Worm (Caenorhabditis elegans) whole organism, midembryonic: ENCODE data around the gene sri-77.
"Not testable (repeated sequence)": the region's sequence is repeated elsewhere in the genome, so short reads cannot be mapped to it uniquely, and the experiment has no call there.

Experiments used
- T22C8.4 ChIP-seq: fragments of 200-800 bp; sonication (Bioruptor generic); IDR thresholded peaks from 2 replicates; pipeline ENCODE4 v1.3.6; 2022; ENCODE audit warnings: missing genetic modification characterization, missing compliant biosample characterization
- cog-1 ChIP-seq: sonication (generic microtip); optimal IDR thresholded peaks from 2 replicates; lab custom pipeline; 2016; ENCODE audit warnings: missing genetic modification characterization, missing compliant biosample characterization
- flt-1 ChIP-seq: fragments of 200-800 bp; sonication (Bioruptor generic); IDR thresholded peaks from 2 replicates; pipeline ENCODE4 v1.3.6; 2022; ENCODE audit warnings: missing genetic modification characterization, missing compliant biosample characterization
- klf-2 ChIP-seq: fragments of 200-800 bp; sonication (Bioruptor generic); conservative IDR thresholded peaks from 2 replicates; pipeline ENCODE4 v1.3.6; 2022; ENCODE audit warnings: missing genetic modification reagents, missing genetic modification characterization, missing compliant biosample characterization
- med-1 ChIP-seq: sonication (generic microtip); optimal IDR thresholded peaks from 2 replicates; lab custom pipeline; 2017; ENCODE audit warnings: missing genetic modification characterization, mild to moderate bottlenecking, missing compliant biosample characterization, antibody characterized with exemption, missing genetic modification reagents; ENCODE audit not compliant: insufficient read depth
- ref-1 ChIP-seq: fragments of 200-800 bp; sonication (Bioruptor generic); conservative IDR thresholded peaks from 2 replicates; pipeline ENCODE4 v1.3.6; 2022; ENCODE audit warnings: missing genetic modification reagents, missing genetic modification characterization, missing compliant biosample characterization
- tab-1 ChIP-seq: fragments of 200-800 bp; sonication (Bioruptor generic); IDR thresholded peaks from 2 replicates; pipeline ENCODE4 v1.3.6; 2022; ENCODE audit warnings: missing genetic modification characterization, missing compliant biosample characterization
- ztf-23 ChIP-seq: fragments of 200-800 bp; sonication (Bioruptor generic); IDR thresholded peaks from 2 replicates; pipeline ENCODE4 v1.3.6; 2022; ENCODE audit warnings: missing genetic modification reagents, missing genetic modification characterization, missing compliant biosample characterization
- ztf-29 ChIP-seq: fragments of 200-800 bp; sonication (Bioruptor generic); IDR thresholded peaks from 2 replicates; pipeline ENCODE4 v1.3.6; 2022; ENCODE audit warnings: missing genetic modification reagents, missing genetic modification characterization, missing compliant biosample characterization

The sri-77 gene

ce11 chrII:2631169-2631568 is 25.9 kb upstream of the sri-77 start, which contains the start of gene D2062.1:
Gene D2062.1, plus strand, starts transcription at chrII:2631469.
- TF ChIP-seq T22C8.4 (GFP tag; lab: Robert Waterston, UW) (no peak), klf-2 (GFP tag; lab: Robert Waterston, UW) (no peak), tab-1 (GFP tag; lab: Robert Waterston, UW) (no peak), cog-1 (no peak), ztf-23 (GFP tag; lab: Robert Waterston, UW) (no peak), ztf-29 (no peak), flt-1 (no peak), ref-1 (GFP tag; lab: Robert Waterston, UW) (no peak), med-1 (GFP tag; lab: Kevin White, UChicago) (no peak)

ce11 chrII:2629270-2629669 is 24.1 kb upstream of the sri-77 start, which contains the start of gene sri-37:
Gene sri-37, plus strand, starts transcription at chrII:2629570.
- TF ChIP-seq med-1 (GFP tag; lab: Kevin White, UChicago) (no peak), flt-1 (no peak), cog-1 (no peak), T22C8.4 (GFP tag; lab: Robert Waterston, UW) (no peak), ztf-23 (GFP tag; lab: Robert Waterston, UW) (no peak), ref-1 (GFP tag; lab: Robert Waterston, UW) (no peak), tab-1 (GFP tag; lab: Robert Waterston, UW) (no peak), ztf-29 (no peak), klf-2 (GFP tag; lab: Robert Waterston, UW) (no peak)

ce11 chrII:2628401-2628800 is 23.2 kb upstream of the sri-77 start:
- peak; percentile 44; the same call in 1 of the 2 replicates for TF ChIP-seq flt-1
- no peak for TF ChIP-seq T22C8.4 (GFP tag; lab: Robert Waterston, UW)

DNA sequence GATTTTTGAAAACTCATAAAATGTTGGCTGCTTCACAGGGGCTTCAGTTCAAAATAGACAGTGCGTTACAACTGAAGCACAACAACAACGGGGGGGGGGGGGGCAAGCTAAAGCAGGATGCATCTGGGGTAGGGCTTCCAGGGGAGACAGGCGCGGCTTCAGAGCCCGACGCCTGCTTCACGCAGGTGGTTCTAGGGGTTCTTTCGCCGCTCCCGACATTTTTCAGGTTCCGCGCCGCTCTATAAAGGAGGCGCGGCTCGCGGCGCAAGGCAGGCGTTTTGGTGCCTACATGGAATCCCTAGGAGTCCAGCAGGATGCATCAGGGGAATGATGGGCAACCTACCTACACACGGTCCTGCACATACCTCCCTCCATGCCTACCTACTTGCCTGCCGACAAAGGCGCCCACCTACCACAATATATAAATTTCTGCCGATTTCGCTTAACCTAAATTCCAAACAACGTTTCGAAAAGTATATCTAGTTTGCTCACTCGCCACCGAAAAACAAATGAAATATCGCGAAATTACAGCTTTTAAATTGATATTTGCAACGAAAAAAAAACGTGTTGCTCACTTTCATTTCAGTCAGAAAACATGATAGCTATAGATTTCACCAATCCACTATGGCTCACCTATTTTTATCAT is 22.1 kb upstream of the sri-77 start, which contains the start of gene sri-71:
sri-71 (plus strand) TSS at position 596 of the 646 bp plus-strand sequence.
- TF ChIP-seq ref-1 (GFP tag; lab: Robert Waterston, UW) = no peak
- TF ChIP-seq flt-1 = no peak
- no peak for TF ChIP-seq med-1 (GFP tag; lab: Kevin White, UChicago)
- TF ChIP-seq klf-2 (GFP tag; lab: Robert Waterston, UW) = no peak
- TF ChIP-seq tab-1 (GFP tag; lab: Robert Waterston, UW) = no peak
- TF ChIP-seq cog-1 = no peak
- TF ChIP-seq ztf-23 (GFP tag; lab: Robert Waterston, UW) = no peak
- TF ChIP-seq ztf-29 = no peak
- no peak for TF ChIP-seq T22C8.4 (GFP tag; lab: Robert Waterston, UW)

ce11 chrII:2624792-2625191 is 19.6 kb upstream of the sri-77 start, which contains the start of gene lgc-28:
Gene lgc-28, plus strand, starts transcription at chrII:2625092.
- no peak for TF ChIP-seq ref-1 (GFP tag; lab: Robert Waterston, UW)
- no peak for TF ChIP-seq cog-1
- TF ChIP-seq ztf-29 = no peak
- TF ChIP-seq med-1 (GFP tag; lab: Kevin White, UChicago) = no peak
- no peak for TF ChIP-seq flt-1
- no peak for TF ChIP-seq ztf-23 (GFP tag; lab: Robert Waterston, UW)
- TF ChIP-seq T22C8.4 (GFP tag; lab: Robert Waterston, UW) = no peak

DNA sequence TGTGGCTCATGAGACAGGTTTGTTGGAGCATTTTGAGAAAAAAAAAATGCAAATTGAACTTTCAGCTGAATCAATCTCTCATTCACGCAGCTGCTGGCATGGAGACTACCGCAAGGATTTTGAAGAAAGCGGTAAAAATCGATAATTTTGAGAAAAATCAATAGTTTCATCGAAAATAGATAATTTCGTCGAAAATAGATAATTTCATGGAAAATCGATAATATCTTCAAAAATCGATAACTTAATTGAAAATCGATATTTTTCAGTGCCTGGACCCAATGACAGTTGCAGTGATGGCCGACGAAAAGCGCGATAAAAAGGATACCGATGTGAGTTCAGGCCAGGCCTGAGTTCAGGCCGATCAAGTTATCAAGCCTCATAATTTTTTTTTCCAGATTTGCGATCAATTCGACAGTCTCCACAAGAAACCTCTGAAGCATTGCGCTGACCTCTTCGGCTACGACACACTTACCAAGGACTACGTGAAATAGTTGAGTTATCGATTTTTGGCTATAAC is 17.8 kb upstream of the sri-77 start, which contains the start of gene D2062.4:
D2062.4 (plus strand) TSS at position 467 of the 517 bp plus-strand sequence.
- peak; percentile 53; the same call in 1 of the 2 replicates for TF ChIP-seq T22C8.4 (GFP tag; lab: Robert Waterston, UW)

- no peak for TF ChIP-seq tab-1 (GFP tag; lab: Robert Waterston, UW)
- no peak for TF ChIP-seq ref-1 (GFP tag; lab: Robert Waterston, UW)
- no peak for TF ChIP-seq T22C8.4 (GFP tag; lab: Robert Waterston, UW)
- TF ChIP-seq ztf-29 = no peak
- TF ChIP-seq ztf-23 (GFP tag; lab: Robert Waterston, UW) = no peak
- TF ChIP-seq med-1 (GFP tag; lab: Kevin White, UChicago) = no peak
- no peak for TF ChIP-seq flt-1
- TF ChIP-seq cog-1 = no peak
- no peak for TF ChIP-seq klf-2 (GFP tag; lab: Robert Waterston, UW)
Measured at ce11 chrII:2622480-2622879, 17.3 kb upstream of the sri-77 start, which contains the start of gene D2062.5. Gene D2062.5, plus strand, starts transcription at chrII:2622780.

- TF ChIP-seq med-1 (GFP tag; lab: Kevin White, UChicago); klf-2 (GFP tag; lab: Robert Waterston, UW); ztf-29: not testable (repeated sequence)
Measured at ce11 chrII:2619148-2619547, 13.9 kb upstream of the sri-77 start, which contains the start of gene msrp-6. Gene msrp-6, plus strand, starts transcription at chrII:2619448.

- not testable (repeated sequence) for TF ChIP-seq tab-1 (GFP tag; lab: Robert Waterston, UW); cog-1; flt-1
Measured at ce11 chrII:2616634-2617033, 11.4 kb upstream of the sri-77 start, which contains the start of gene msrp-5. Gene msrp-5, plus strand, starts transcription at chrII:2616934.

- not testable (repeated sequence) for TF ChIP-seq tab-1 (GFP tag; lab: Robert Waterston, UW); cog-1; ztf-29
Measured at ce11 chrII:2612278-2612677, 7.1 kb upstream of the sri-77 start, which contains the start of gene D2062.13. Gene D2062.13, plus strand, starts transcription at chrII:2612578.
